Worm (Caenorhabditis elegans) whole organism, dauer: ENCODE measurements around the gene K02A6.3.
"Not testable (repeated sequence)": the region's sequence is repeated elsewhere in the genome, so short reads cannot be mapped to it uniquely, and the experiment has no call there.

Experiments
- unc-62 ChIP-seq: sonication (generic microtip); optimal IDR thresholded peaks from 2 replicates; lab custom pipeline; 2017; ENCODE audit warnings: missing biosample characterization, missing genetic modification reagents, missing genetic modification characterization

The K02A6.3 gene

ce11 chrX:8235994-8236393 lies 4.3 kb upstream of the K02A6.3 start, which contains the start of gene M60.4:
TSS of gene M60.4 (minus strand) at chrX:8236314.
- no peak for TF ChIP-seq unc-62

- no peak for TF ChIP-seq unc-62
Observed at ce11 chrX:8233554-8233953, 1.8 kb upstream of the K02A6.3 start.

- no peak for TF ChIP-seq unc-62
Observed at ce11 chrX:8230579-8230978, 1.2 kb downstream of the K02A6.3 start.

- no peak for TF ChIP-seq unc-62
Observed at ce11 chrX:8229221-8229620, 2.5 kb downstream of the K02A6.3 start.

- no peak for TF ChIP-seq unc-62
Observed at ce11 chrX:8224916-8225315, 6.8 kb downstream of the K02A6.3 start, which contains the start of gene K02A6.2. TSS of gene K02A6.2 (minus strand) at chrX:8225016.

ce11 chrX:8219428-8219827 lies 12.3 kb downstream of the K02A6.3 start, which contains the start of gene K02A6.1:
TSS of gene K02A6.1 (plus strand) at chrX:8219728.
- no peak for TF ChIP-seq unc-62

ce11 chrX:8218653-8219052 lies 13.1 kb downstream of the K02A6.3 start, which contains the start of gene K02A6.4:
TSS of gene K02A6.4 (minus strand) at chrX:8218753.
- TF ChIP-seq unc-62: no peak

- no peak for TF ChIP-seq unc-62
Observed at ce11 chrX:8216957-8217356, 14.8 kb downstream of the K02A6.3 start.

- TF ChIP-seq unc-62: no peak
Observed at ce11 chrX:8214424-8215115, 17.2 kb downstream of the K02A6.3 start, which contains the start of gene C47D2.1. TSS of gene C47D2.1 (plus strand) at chrX:8215065.

- TF ChIP-seq unc-62: no peak
Observed at ce11 chrX:8210999-8211398, 20.7 kb downstream of the K02A6.3 start, which contains the start of gene cdd-1. TSS of gene cdd-1 (minus strand) at chrX:8211149.

- no peak for TF ChIP-seq unc-62
Observed at ce11 chrX:8205919-8206318, 25.8 kb downstream of the K02A6.3 start.

ce11 chrX:8204475-8204874 lies 27.3 kb downstream of the K02A6.3 start:
- no peak for TF ChIP-seq unc-62

- no peak for TF ChIP-seq unc-62
Observed at ce11 chrX:8203684-8204083, 28.0 kb downstream of the K02A6.3 start, which contains the start of gene C17H11.6. TSS of gene C17H11.6 (minus strand) at chrX:8203784.

- TF ChIP-seq unc-62: no peak
Observed at ce11 chrX:8201210-8201609, 30.5 kb downstream of the K02A6.3 start.

- no peak for TF ChIP-seq unc-62
Observed at ce11 chrX:8200206-8200605, 31.5 kb downstream of the K02A6.3 start.

- TF ChIP-seq unc-62: no peak
Observed at ce11 chrX:8193213-8193612, 38.5 kb downstream of the K02A6.3 start.

- no peak for TF ChIP-seq unc-62
Observed at ce11 chrX:8185037-8185436, 46.7 kb downstream of the K02A6.3 start, which contains the start of gene C17H11.5. TSS of gene C17H11.5 (minus strand) at chrX:8185137.

ce11 chrX:8181590-8182311 lies 50.0 kb downstream of the K02A6.3 start, which contains the start of gene C17H11.4:
TSS of gene C17H11.4 (minus strand) at chrX:8181640.
- TF ChIP-seq unc-62: not testable (repeated sequence)
